Worm (Caenorhabditis elegans): ENCODE results near the gene acl-14.

Gene acl-14

DNA sequence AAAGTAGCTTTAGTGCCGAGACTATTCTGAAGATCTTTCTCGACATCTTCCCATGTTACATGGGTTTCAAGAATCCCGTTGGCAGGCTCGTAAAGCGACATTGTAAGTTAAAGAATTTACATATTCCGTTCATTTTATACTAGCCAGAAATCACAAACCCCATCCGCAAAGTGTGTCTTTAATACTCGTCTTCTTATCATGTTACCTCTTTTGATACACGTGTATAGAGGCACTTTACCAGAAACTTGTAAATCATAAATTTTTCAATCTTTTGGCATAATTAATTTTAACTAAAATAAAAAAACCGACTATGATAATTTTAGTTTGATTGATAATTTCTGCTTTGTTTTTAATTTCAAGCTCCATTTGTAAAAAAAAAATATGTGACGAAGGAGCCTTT lies 37.6 kb upstream of the acl-14 start, which contains the start of gene E02C12.6:
TSS of gene E02C12.6 (minus strand) at position 101 of the 400 bp plus-strand sequence.
- TF ChIP-seq nhr-85 (tag) (no peak), ets-5 (GFP tag; IDR thresholded peaks at IDR 0.05) (no peak), hpl-2 (GFP tag; optimal IDR thresholded peaks at IDR 0.05) (no peak), mab-9 (GFP tag; IDR thresholded peaks at IDR 0.05) (no peak), xbp-1 (tag; optimal IDR thresholded peaks at IDR 0.05) (no peak), pqm-1 (tag; optimal IDR thresholded peaks at IDR 0.05) (no peak), blmp-1 (tag; optimal IDR thresholded peaks at IDR 0.05) (no peak), fos-1 (tag; optimal IDR thresholded peaks at IDR 0.05) (no peak), nhr-12 (tag; optimal IDR thresholded peaks at IDR 0.05) (no peak), jun-1 (tag; optimal IDR thresholded peaks at IDR 0.05) (no peak), ceh-8 (GFP tag; optimal IDR thresholded peaks at IDR 0.05) (no peak), lin-13 (GFP tag; optimal IDR thresholded peaks at IDR 0.05) (no peak), zip-4 (GFP tag; optimal IDR thresholded peaks at IDR 0.05) (no peak)

DNA sequence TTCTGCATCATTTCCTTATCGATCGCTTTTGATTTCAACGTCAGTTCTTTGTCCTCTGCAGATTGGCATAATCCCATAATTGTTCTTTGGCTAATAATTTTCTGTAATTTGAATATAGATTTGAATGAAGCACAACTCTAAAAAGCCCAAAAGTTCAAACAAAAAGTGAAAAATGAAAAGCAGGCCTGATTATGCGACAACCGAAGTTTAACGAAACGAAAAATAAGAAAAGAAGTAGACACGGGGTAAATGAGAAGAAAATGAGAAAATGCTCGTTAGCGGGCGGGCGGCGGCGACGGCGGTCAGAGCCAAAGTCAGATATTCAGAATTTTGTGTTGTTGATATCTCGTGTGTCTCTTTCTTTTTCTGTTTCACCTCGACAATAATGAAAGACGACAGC lies 26.2 kb upstream of the acl-14 start, which contains the start of gene gpa-3:
TSS of gene gpa-3 (minus strand) at position 101 of the 400 bp plus-strand sequence.
- TF ChIP-seq unc-62 (GFP tag; optimal IDR thresholded peaks at IDR 0.05) (no peak), nhr-71 (tag; optimal IDR thresholded peaks at IDR 0.05) (peak; percentile 11)

DNA sequence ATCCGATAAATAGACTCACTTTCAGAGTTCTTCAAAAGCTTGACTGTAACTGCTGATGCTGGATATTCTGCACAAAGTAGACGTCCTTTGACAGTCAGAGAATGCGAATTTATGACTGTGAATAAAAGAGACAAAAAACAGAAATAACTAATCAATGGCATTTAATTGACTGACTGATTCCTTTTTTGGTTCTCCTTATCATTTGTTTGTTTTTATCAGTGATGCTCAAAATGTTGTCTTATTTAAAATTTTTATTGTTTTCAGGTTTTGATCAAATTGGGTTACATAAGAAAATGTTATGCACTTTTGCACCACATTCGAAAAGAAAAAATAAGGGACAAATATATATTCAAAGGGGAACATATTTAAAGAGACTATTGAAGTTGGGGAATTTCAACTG lies 22.9 kb upstream of the acl-14 start, which contains the start of gene ttr-49:
TSS of gene ttr-49 (minus strand) at position 171 of the 400 bp plus-strand sequence.
- TF ChIP-seq elt-2 (tag; optimal IDR thresholded peaks at IDR 0.05) (peak; percentile 41), mdl-1 (tag; optimal IDR thresholded peaks at IDR 0.05) (no peak)

DNA sequence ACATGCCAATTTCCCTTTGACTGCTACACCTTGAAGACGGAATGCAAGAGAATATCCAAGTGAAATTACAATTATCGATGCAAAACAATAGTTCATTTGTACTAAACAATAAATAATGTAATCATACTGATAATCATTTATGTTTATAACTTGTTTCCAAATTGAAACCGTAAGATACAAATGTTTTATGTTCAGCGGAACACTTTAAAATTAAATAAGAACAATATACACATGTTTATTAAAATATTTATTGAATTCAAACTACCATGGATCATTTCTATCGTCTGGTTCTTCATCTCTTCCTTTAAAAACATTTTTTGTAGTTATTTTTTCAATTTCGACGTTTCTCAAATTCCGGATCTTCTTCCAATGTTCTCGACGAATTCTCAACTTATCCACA lies 21.9 kb upstream of the acl-14 start, which contains the start of gene ttr-40:
TSS of gene ttr-40 (minus strand) at position 101 of the 400 bp plus-strand sequence.
- TF ChIP-seq sptf-1 (tag; optimal IDR thresholded peaks at IDR 0.05) (no peak), mef-2 (tag; optimal IDR thresholded peaks at IDR 0.05) (no peak), lsy-2 (tag; optimal IDR thresholded peaks at IDR 0.05) (no peak), nhr-90 (tag; optimal IDR thresholded peaks at IDR 0.05; ENCODE audit: poor library complexity) (no peak), unc-130 (tag; optimal IDR thresholded peaks at IDR 0.05) (no peak), isw-1 (GFP tag; IDR thresholded peaks at IDR 0.05) (no peak), ceh-90 (tag; optimal IDR thresholded peaks at IDR 0.05) (no peak), ceh-82 (tag; optimal IDR thresholded peaks at IDR 0.05) (no peak), ceh-63 (GFP tag; optimal IDR thresholded peaks at IDR 0.05) (no peak), nhr-76 (tag; optimal IDR thresholded peaks at IDR 0.05) (no peak), hpl-2 (GFP tag; optimal IDR thresholded peaks at IDR 0.05) (no peak), nhr-85 (tag) (no peak), pag-3 (tag; optimal IDR thresholded peaks at IDR 0.05; ENCODE audit: borderline replicate concordance, insufficient read depth) (no peak), ztf-4 (tag; optimal IDR thresholded peaks at IDR 0.05) (no peak), ceh-88 (GFP tag; IDR thresholded peaks at IDR 0.05) (no peak), tbx-2 (tag; optimal IDR thresholded peaks at IDR 0.05) (no peak), hlh-17 (GFP tag; optimal IDR thresholded peaks at IDR 0.05; ENCODE audit: borderline replicate concordance) (no peak), alr-1 (tag; optimal IDR thresholded peaks at IDR 0.05; ENCODE audit: borderline replicate concordance) (no peak), lin-15B (tag; optimal IDR thresholded peaks at IDR 0.05) (no peak), tlp-1 (tag; optimal IDR thresholded peaks at IDR 0.05) (no peak)

DNA sequence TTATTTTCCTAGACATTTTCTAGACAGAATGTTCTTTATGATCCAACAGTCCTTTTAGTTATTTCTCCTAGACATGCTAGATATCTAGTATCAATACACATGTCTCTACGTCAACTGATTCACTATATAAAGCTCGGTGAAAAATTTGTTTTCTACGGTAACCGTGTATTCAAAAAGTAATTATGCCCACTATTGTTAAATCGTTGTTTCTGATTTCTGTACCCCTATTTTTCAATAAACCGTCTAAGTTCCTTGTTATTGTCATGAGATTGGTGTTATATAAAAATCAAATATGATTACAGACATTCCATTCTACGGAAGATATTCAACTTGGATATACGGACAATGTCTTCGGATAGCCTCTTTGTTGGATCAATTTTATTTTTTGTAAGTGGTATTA lies 19.5 kb upstream of the acl-14 start, which contains the start of gene srx-46:
TSS of gene srx-46 (plus strand) at position 301 of the 400 bp plus-strand sequence.
- TF ChIP-seq Y116A8C.19 (tag; optimal IDR thresholded peaks at IDR 0.05; ENCODE audit: borderline replicate concordance) (no peak), rnt-1 (tag; optimal IDR thresholded peaks at IDR 0.05) (no peak), lin-39 (tag; optimal IDR thresholded peaks at IDR 0.05) (no peak), ama-1 (optimal IDR thresholded peaks at IDR 0.05) (no peak), sox-4 (tag; optimal IDR thresholded peaks at IDR 0.05) (no peak), nhr-28 (tag; optimal IDR thresholded peaks at IDR 0.05) (no peak), irx-1 (tag; optimal IDR thresholded peaks at IDR 0.05) (no peak), unc-30 (tag; optimal IDR thresholded peaks at IDR 0.05) (no peak), nhr-84 (tag; optimal IDR thresholded peaks at IDR 0.05) (no peak), lin-14 (GFP tag; optimal IDR thresholded peaks at IDR 0.05) (no peak), sup-37 (GFP tag; optimal IDR thresholded peaks at IDR 0.05) (no peak), elt-2 (tag; optimal IDR thresholded peaks at IDR 0.05) (no peak), ceh-88 (GFP tag; IDR thresholded peaks at IDR 0.05) (no peak), lir-3 (tag; optimal IDR thresholded peaks at IDR 0.05; ENCODE audit: poor library complexity) (no peak)
